Fruit fly (Drosophila melanogaster): ENCODE data around the gene rtp.
A peak's percentile ranks its signal among the peaks of the same experiment; 100 is the strongest.

rtp gene

dm6 chr3R:5198302-5198701 lies 38.8 kb downstream of the rtp start (continued):
- TF ChIP-seq CG7839 (tag; optimal IDR thresholded peaks at IDR 0.05) = peak; percentile 67
- TF ChIP-seq Antp (GFP tag; optimal IDR thresholded peaks at IDR 0.05) = peak; percentile 59
- TF ChIP-seq CG14441 (GFP tag; IDR thresholded peaks at IDR 0.05) = peak; percentile 56; the same call in 1 of the 2 replicates
- TF ChIP-seq CG13424 (tag; optimal IDR thresholded peaks at IDR 0.05) = peak; percentile 42
- no peak for TF ChIP-seq CG2199 (GFP tag; IDR thresholded peaks at IDR 0.05)
- peak; percentile 43 for TF ChIP-seq NfI (GFP tag; optimal IDR thresholded peaks at IDR 0.05)
- no peak for TF ChIP-seq eve (GFP tag; optimal IDR thresholded peaks at IDR 0.05)
- peak; percentile 34 for TF ChIP-seq CG1647 (GFP tag; optimal IDR thresholded peaks at IDR 0.05)
- peak; percentile 67; the same call in 2 of the 3 replicates for TF ChIP-seq Dbx (GFP tag; IDR thresholded peaks at IDR 0.05)
- TF ChIP-seq CG9817 (tag; optimal IDR thresholded peaks at IDR 0.05) = peak; percentile 55
- TF ChIP-seq CG12219 (GFP tag; optimal IDR thresholded peaks at IDR 0.05) = peak; percentile 60
- 0 out of 3 replicates have a peak, but pooled peaks have one; percentile 9 for TF ChIP-seq so (GFP tag; IDR thresholded peaks at IDR 0.05)
- TF ChIP-seq trem (tag; optimal IDR thresholded peaks at IDR 0.05) = no peak
- peak; percentile 26 for TF ChIP-seq B-H2 (GFP tag; optimal IDR thresholded peaks at IDR 0.05)
- TF ChIP-seq tap (tag; optimal IDR thresholded peaks at IDR 0.05) = no peak
- peak; percentile 45 for TF ChIP-seq Myb (GFP tag; optimal IDR thresholded peaks at IDR 0.05)
- no peak for TF ChIP-seq CG12236 (GFP tag; optimal IDR thresholded peaks at IDR 0.05)
- TF ChIP-seq seq (GFP tag; IDR thresholded peaks at IDR 0.05) = peak; percentile 76
- TF ChIP-seq Rx (GFP tag; IDR thresholded peaks at IDR 0.05) = peak; percentile 18; the same call in 1 of the 2 replicates
- peak; percentile 59; the same call in 1 of the 2 replicates for TF ChIP-seq Oaz (GFP tag; IDR thresholded peaks at IDR 0.05)
- no peak for TF ChIP-seq hbn (GFP tag; IDR thresholded peaks at IDR 0.05; ENCODE audit: partially characterized antibody)
- 0 out of 3 replicates have a peak, but pooled peaks have one; percentile 32 for TF ChIP-seq CG34422 (GFP tag; IDR thresholded peaks at IDR 0.05)
- TF ChIP-seq CG33213 (GFP tag; optimal IDR thresholded peaks at IDR 0.05) = no peak
- peak; percentile 61 for TF ChIP-seq shn (GFP tag; optimal IDR thresholded peaks at IDR 0.05)
- TF ChIP-seq tin (GFP tag; optimal IDR thresholded peaks at IDR 0.05) = peak; percentile 25
- 0 out of 2 replicates have a peak, but pooled peaks have one; percentile 26 for TF ChIP-seq NFAT (GFP tag; IDR thresholded peaks at IDR 0.05)
- no peak for TF ChIP-seq Ssrp (tag; optimal IDR thresholded peaks at IDR 0.05)
- TF ChIP-seq abd-A (tag; optimal IDR thresholded peaks at IDR 0.05) = peak; percentile 77
- peak; percentile 18 for TF ChIP-seq CG6765 (GFP tag; optimal IDR thresholded peaks at IDR 0.05)
- no peak for TF ChIP-seq HLHmδ (GFP tag; optimal IDR thresholded peaks at IDR 0.05)
- TF ChIP-seq Xbp1 (GFP tag; optimal IDR thresholded peaks at IDR 0.05) = peak; percentile 51
- TF ChIP-seq CG6683 (GFP tag; optimal IDR thresholded peaks at IDR 0.05) = peak; percentile 62
- TF ChIP-seq CG15073 (GFP tag; optimal IDR thresholded peaks at IDR 0.05) = no peak
- TF ChIP-seq bab2 (GFP tag; optimal IDR thresholded peaks at IDR 0.05) = peak; percentile 52
- no peak for TF ChIP-seq CG8290 (GFP tag; optimal IDR thresholded peaks at IDR 0.05)
- TF ChIP-seq CG8290 (tag; optimal IDR thresholded peaks at IDR 0.05) = peak in 1 of 2 experiments; percentile 88
- no peak for TF ChIP-seq CG32767 (GFP tag; IDR thresholded peaks at IDR 0.05)
- TF ChIP-seq chif (GFP tag; optimal IDR thresholded peaks at IDR 0.05) = peak; percentile 23 to 45
- peak; percentile 16 for TF ChIP-seq Chrac-16 (GFP tag; optimal IDR thresholded peaks at IDR 0.05)
- TF ChIP-seq CG8944 (GFP tag; optimal IDR thresholded peaks at IDR 0.05) = peak; percentile 30
- TF ChIP-seq CG12769 (tag; optimal IDR thresholded peaks at IDR 0.05) = peak; percentile 87
- peak; percentile 26 for TF ChIP-seq pum (GFP tag; optimal IDR thresholded peaks at IDR 0.05)
- TF ChIP-seq fd64A (GFP tag; optimal IDR thresholded peaks at IDR 0.05) = no peak
- TF ChIP-seq CG13894 (tag; optimal IDR thresholded peaks at IDR 0.05) = peak; percentile 94
- TF ChIP-seq HLH54F (GFP tag; optimal IDR thresholded peaks at IDR 0.05) = peak; percentile 45
- peak; percentile 18 for TF ChIP-seq Blimp-1 (GFP tag; optimal IDR thresholded peaks at IDR 0.05)
- TF ChIP-seq al (GFP tag; IDR thresholded peaks at IDR 0.05) = peak; percentile 31; the same call in 1 of the 2 replicates
- peak; percentile 53 for TF ChIP-seq onecut (GFP tag; IDR thresholded peaks at IDR 0.05)
- TF ChIP-seq HHEX (GFP tag; optimal IDR thresholded peaks at IDR 0.05) = peak; percentile 48
- TF ChIP-seq ind (GFP tag; optimal IDR thresholded peaks at IDR 0.05) = peak; percentile 70
- TF ChIP-seq ac (GFP tag; optimal IDR thresholded peaks at IDR 0.05) = no peak
